Worm (Caenorhabditis elegans): Measurements from ENCODE around the gene nhx-6.
"Not testable (repeated sequence)": the region's sequence is repeated elsewhere in the genome, so short reads cannot be mapped to it uniquely, and the experiment has no call there.

The nhx-6 gene

DNA sequence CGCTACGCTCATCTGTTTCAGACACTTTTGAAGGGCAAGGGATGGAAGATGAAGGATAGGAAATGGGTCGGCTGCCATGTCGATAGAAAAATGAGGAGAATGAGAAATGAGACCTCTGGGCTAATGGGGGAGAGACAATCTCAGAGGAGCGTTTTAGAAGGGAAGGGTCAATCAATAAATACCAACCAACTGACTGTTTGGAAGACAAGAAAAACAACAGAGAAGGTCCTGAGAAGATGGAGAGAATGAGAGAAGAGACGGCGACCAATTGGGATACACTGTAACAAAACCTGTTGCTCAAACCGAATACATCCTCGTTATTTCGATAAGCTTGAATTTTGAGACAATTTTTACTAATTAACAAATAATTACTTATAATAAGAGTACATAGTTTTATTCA lies 17.2 kb upstream of the nhx-6 start, which contains the start of gene fbxb-15:
Gene fbxb-15, minus strand, starts transcription at position 101 of the 400 bp plus-strand sequence.
- no peak for TF ChIP-seq unc-62 (GFP tag; optimal IDR thresholded peaks at IDR 0.05)

DNA sequence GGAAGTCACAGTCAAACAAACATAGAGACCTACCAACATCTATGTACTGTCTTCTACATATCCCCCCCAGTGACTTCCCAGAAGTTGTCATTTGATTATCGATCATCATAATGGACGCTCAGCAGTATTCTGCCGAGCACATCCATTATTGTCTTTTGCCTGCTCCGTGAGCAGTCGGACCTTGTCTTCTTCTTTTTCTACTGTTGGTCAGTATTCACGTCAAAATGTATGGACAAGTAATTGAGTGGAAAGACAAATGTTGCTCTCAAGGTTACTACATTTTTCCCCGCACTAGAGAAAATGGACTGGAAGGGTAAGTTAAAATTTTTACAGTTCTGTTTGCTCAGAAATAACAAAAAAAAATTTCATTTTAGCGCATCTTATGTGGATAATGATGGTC lies 15.7 kb upstream of the nhx-6 start, which contains the start of gene btb-12:
Gene btb-12, plus strand, starts transcription at position 301 of the 400 bp plus-strand sequence.
- TF ChIP-seq unc-62 (GFP tag; optimal IDR thresholded peaks at IDR 0.05), result no peak

DNA sequence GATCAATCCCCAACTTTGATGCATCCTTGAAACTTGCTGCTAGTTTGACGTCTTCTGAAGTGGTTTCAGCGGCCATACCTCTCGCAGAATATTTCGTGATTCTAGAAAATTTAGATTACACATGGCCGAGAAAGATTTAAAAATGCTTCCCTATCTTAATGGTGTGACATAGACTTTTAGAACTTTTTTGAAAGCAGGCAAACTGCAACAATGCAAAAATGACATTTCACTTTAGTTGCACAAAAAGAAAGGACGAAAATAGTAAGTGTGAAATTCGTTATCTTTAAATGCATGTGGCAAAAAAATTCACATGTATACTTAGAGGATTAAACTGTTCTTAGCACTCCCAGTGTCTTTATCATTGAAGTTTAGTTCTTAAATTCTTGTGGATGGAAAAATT lies 13.4 kb upstream of the nhx-6 start, which contains the start of gene ZC204.12:
Gene ZC204.12, minus strand, starts transcription at position 101 of the 400 bp plus-strand sequence.
- no peak for TF ChIP-seq unc-62 (GFP tag; optimal IDR thresholded peaks at IDR 0.05)

DNA sequence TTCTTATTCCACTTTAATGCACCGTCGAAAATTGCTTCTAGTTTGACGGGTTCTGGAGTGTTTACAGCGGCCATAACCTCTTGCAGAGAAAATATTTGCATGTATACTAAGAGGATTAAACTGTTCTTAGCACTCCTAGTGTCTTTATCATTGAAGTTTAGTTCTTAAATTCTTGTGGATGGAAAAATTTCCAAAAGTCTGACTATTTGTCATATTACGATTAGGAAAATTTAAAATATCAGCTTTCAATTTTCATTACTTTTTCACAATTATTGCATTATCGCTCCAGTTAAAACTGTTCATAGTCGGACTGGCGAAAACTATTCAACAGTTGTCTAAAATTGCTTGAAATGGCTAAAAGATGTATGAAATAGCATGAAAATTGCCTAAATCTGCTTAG lies 9.7 kb upstream of the nhx-6 start, which contains the start of gene ZC204.13:
Gene ZC204.13, minus strand, starts transcription at position 101 of the 400 bp plus-strand sequence.
- not testable (repeated sequence) for TF ChIP-seq unc-62 (GFP tag; optimal IDR thresholded peaks at IDR 0.05)

DNA sequence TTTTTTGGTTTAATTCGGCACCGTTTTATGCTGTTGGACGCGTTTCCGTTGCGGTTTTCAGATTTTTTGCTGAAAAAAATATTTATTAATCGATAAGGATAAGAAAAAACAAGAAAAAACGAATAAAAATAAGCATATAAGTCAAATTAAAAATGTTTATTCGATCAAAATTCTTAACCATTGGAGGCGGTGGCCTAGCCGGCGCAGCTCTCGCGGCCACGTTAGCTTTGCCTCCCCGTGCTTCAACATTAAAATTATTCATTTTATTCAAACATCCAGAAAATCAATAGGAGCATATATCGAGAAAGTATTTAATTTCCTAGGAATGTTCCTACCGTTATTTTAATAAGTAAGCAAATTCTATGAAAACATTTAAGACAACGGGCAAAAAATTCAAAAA lies 7.7 kb upstream of the nhx-6 start, which contains the start of gene ZC204.14:
Gene ZC204.14, minus strand, starts transcription at position 69 of the 400 bp plus-strand sequence.
- no peak for TF ChIP-seq unc-62 (GFP tag; optimal IDR thresholded peaks at IDR 0.05)

DNA sequence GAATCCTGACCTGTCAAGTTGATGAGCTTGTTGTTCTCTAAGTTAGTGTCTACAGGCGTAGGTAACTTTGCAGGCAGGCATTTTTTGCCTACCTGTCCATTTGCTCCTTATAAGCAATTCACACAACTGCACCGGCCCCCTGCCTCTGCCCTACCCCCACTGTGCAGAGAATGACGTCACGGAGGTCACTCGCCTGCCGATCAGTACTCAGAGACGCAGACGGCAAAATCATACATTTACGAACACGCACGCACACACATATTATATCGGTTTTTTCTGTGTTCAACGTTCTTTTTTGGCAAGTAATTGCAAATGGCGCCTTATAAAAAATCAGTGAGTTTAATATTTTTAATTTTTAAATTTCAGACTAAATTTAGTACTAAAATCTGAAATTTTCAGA lies 7.1 kb upstream of the nhx-6 start, which contains the start of gene duxl-1:
Gene duxl-1, plus strand, starts transcription at position 184 of the 400 bp plus-strand sequence.
- TF ChIP-seq unc-62 (GFP tag; optimal IDR thresholded peaks at IDR 0.05), result no peak

DNA sequence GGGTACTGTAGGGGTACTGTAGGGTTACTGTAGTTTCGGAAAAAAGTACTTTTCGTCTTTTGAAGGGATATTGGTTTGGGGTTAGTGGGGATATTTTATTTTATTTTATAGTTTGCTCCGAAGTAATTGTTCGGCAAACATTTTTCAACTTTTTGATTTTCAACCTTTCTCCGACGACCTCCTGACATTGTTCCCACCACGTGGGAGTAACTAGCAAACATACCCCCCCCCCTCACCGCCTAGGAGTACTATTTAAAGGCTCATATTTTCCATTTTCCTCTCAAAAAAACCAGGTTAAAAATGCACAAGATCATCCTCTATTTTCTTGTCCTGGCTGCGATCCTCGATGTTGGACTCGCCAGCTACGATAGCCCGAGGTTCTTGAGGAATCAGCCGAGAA lies 4.6 kb upstream of the nhx-6 start, which contains the start of gene srlf-29:
Gene srlf-29, plus strand, starts transcription at position 301 of the 400 bp plus-strand sequence.
- TF ChIP-seq unc-62 (GFP tag; optimal IDR thresholded peaks at IDR 0.05), result no peak

- TF ChIP-seq unc-62 (GFP tag; optimal IDR thresholded peaks at IDR 0.05), result no peak
Measured at ce11 chrII:1668913-1669312, 1.7 kb upstream of the nhx-6 start, which contains the start of gene srw-97. Gene srw-97, minus strand, starts transcription at chrII:1669013.

DNA sequence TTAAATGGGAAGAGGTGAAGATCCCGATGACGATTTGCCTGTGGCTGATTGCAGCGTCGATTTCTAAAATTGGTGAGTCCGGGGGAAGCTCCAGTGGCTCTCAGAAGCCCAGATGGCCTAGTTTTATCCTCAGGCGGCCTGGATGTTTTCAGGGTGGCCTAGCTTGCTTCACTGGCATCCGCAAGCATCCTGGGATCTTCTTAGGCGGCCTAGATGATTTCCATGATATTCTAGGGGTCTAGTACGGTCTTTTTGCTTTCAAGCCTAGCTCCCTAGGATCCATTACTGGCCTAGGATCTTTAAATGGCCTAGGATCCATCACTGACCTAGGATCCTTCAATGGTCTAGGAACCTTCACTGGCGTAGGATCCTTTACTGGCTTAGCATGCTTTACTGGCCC lies 356 bp downstream of the nhx-6 start:
- TF ChIP-seq unc-62 (GFP tag; optimal IDR thresholded peaks at IDR 0.05), result no peak

- no peak for TF ChIP-seq unc-62 (GFP tag; optimal IDR thresholded peaks at IDR 0.05)
Measured at ce11 chrII:1672673-1673072, 2.0 kb downstream of the nhx-6 start.

DNA sequence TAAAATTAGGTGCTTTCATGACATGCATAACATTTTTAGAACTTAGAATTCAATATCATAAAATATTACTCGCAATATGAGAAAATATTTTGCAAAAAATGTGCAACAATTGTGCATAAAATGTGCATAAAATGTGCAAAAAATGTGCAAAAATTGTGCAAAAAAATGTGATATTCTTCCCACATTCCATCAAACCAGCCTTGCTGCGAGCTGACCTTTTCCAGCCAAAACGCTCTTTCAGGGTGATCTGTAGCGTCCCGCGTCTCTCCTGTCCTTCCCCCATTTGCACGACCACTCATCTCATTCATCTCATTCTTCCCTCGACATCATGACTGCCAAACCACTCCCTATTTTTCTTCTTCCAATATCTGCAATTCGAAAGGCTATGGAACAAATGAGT lies 5.5 kb downstream of the nhx-6 start, which contains the start of gene fbxb-17:
Gene fbxb-17, plus strand, starts transcription at position 301 of the 400 bp plus-strand sequence.
- TF ChIP-seq unc-62 (GFP tag; optimal IDR thresholded peaks at IDR 0.05), result no peak

- TF ChIP-seq unc-62 (GFP tag; optimal IDR thresholded peaks at IDR 0.05), result no peak
Measured at ce11 chrII:1679081-1679480, 8.5 kb downstream of the nhx-6 start, which contains the start of gene irld-36. Gene irld-36, plus strand, starts transcription at chrII:1679381.

ce11 chrII:1682218-1682617 lies 11.6 kb downstream of the nhx-6 start, which contains the start of gene fbxb-26:
Gene fbxb-26, plus strand, starts transcription at chrII:1682518.
- no peak for TF ChIP-seq unc-62 (GFP tag; optimal IDR thresholded peaks at IDR 0.05)

DNA sequence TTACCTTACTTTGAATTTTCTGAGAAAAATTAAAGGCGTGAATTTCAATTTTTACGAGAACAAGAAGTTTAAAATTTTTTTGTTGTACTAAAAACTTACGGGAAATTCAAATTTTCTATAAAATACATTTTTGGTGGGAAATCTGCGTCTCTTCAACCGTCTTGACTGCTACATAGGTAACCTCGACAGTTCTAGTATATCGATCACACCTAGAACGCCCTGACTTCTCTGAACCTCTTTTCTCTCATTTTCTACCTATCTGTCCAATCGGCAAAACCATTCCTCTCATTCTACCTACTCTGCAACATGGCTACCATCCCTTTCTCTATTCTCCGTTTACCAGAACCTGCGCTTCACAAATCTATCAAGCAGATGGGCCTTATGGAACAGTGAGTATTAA lies 13.1 kb downstream of the nhx-6 start, which contains the start of gene fbxb-25:
Gene fbxb-25, plus strand, starts transcription at position 301 of the 400 bp plus-strand sequence.
- no peak for TF ChIP-seq unc-62 (GFP tag; optimal IDR thresholded peaks at IDR 0.05)

- TF ChIP-seq unc-62 (GFP tag; optimal IDR thresholded peaks at IDR 0.05), result no peak
Measured at ce11 chrII:1688813-1689212, 18.2 kb downstream of the nhx-6 start, which contains the start of the genes fbxb-18 and fbxb-19. Gene fbxb-18, minus strand, starts transcription at chrII:1688913. Gene fbxb-19, minus strand, starts transcription at chrII:1689181.

- no peak for TF ChIP-seq unc-62 (GFP tag; optimal IDR thresholded peaks at IDR 0.05)
Measured at ce11 chrII:1691011-1691410, 20.4 kb downstream of the nhx-6 start, which contains the start of gene fbxc-22. Gene fbxc-22, minus strand, starts transcription at chrII:1691111.

- TF ChIP-seq unc-62 (GFP tag; optimal IDR thresholded peaks at IDR 0.05), result no peak
Measured at ce11 chrII:1692827-1693226, 22.2 kb downstream of the nhx-6 start, which contains the start of gene fbxc-21. Gene fbxc-21, minus strand, starts transcription at chrII:1692927.
